Fruit fly (Drosophila melanogaster) whole organism, embryonic: Measurements from ENCODE around the gene CG5500.
A peak's percentile ranks its signal among the peaks of the same experiment; 100 is the strongest.

Experiments used
- Bgb ChIP-seq: fragments of 200-800 bp; sonication (Bioruptor generic); IDR thresholded peaks from 2 replicates; pipeline ENCODE4 v1.3.6; 2022; ENCODE audit warnings: missing biosample characterization, missing genetic modification characterization; ENCODE audit not compliant: partially characterized antibody
- CG10543 ChIP-seq: fragments of 200-800 bp; sonication (Bioruptor generic); optimal IDR thresholded peaks from 3 replicates; lab custom pipeline; 2017; ENCODE audit warnings: missing biosample characterization, mild to moderate bottlenecking, missing genetic modification characterization, moderate library complexity
- CG11504 ChIP-seq: fragments of 200-800 bp; sonication (Bioruptor generic); optimal IDR thresholded peaks from 3 replicates; lab custom pipeline; 2019; ENCODE audit warnings: missing biosample characterization, mild to moderate bottlenecking, missing genetic modification characterization, moderate library complexity
- CG11695 ChIP-seq: fragments of 200-800 bp; sonication (Bioruptor generic); IDR thresholded peaks from 3 replicates; pipeline ENCODE4 v1.3.6; 2022; ENCODE audit warnings: missing biosample characterization, missing genetic modification characterization
- CG12744 ChIP-seq: fragments of 200-800 bp; sonication (Bioruptor generic); optimal IDR thresholded peaks from 2 replicates; lab custom pipeline; 2016; ENCODE audit warnings: missing biosample characterization, missing genetic modification characterization
- CG13123 ChIP-seq: fragments of 200-800 bp; sonication (Bioruptor generic); optimal IDR thresholded peaks from 2 replicates; lab custom pipeline; 2016; ENCODE audit warnings: missing biosample characterization, missing genetic modification characterization
- CG13624 ChIP-seq: fragments of 200-800 bp; sonication (Bioruptor generic); optimal IDR thresholded peaks from 2 replicates; lab custom pipeline; 2016; ENCODE audit warnings: missing biosample characterization, missing genetic modification characterization
- CG14441 ChIP-seq: fragments of 200-800 bp; sonication (Bioruptor generic); IDR thresholded peaks from 2 replicates; pipeline ENCODE4 v1.3.6; 2022; ENCODE audit warnings: missing biosample characterization, missing genetic modification characterization
- CG15514 ChIP-seq: fragments of 200-800 bp; sonication (Bioruptor generic); optimal IDR thresholded peaks from 3 replicates; lab custom pipeline; 2017; ENCODE audit warnings: missing biosample characterization, missing genetic modification characterization, mild to moderate bottlenecking, moderate library complexity, missing genetic modification reagents
- CG17186 ChIP-seq: fragments of 200-800 bp; sonication (Bioruptor generic); optimal IDR thresholded peaks from 3 replicates; lab custom pipeline; 2017; ENCODE audit warnings: missing biosample characterization, missing genetic modification reagents, missing genetic modification characterization
- CG17359 ChIP-seq: fragments of 200-800 bp; sonication (Bioruptor generic); optimal IDR thresholded peaks from 3 replicates; lab custom pipeline; 2018; ENCODE audit warnings: missing biosample characterization, mild to moderate bottlenecking, missing genetic modification characterization, moderate library complexity
- CG18476 ChIP-seq: fragments of 200-800 bp; sonication (Bioruptor generic); optimal IDR thresholded peaks from 2 replicates; lab custom pipeline; 2016; ENCODE audit warnings: missing biosample characterization, mild to moderate bottlenecking, missing genetic modification characterization
- CG2678 ChIP-seq: fragments of 200-800 bp; sonication (Bioruptor generic); optimal IDR thresholded peaks from 3 replicates; lab custom pipeline; 2019; ENCODE audit warnings: missing biosample characterization, mild to moderate bottlenecking, missing genetic modification characterization, moderate library complexity
- CG30431 ChIP-seq: fragments of 200-800 bp; sonication (Bioruptor generic); optimal IDR thresholded peaks from 2 replicates; lab custom pipeline; 2017; ENCODE audit warnings: missing biosample characterization, missing genetic modification characterization
- CG31365 ChIP-seq: fragments of 200-800 bp; sonication (Bioruptor generic); optimal IDR thresholded peaks from 2 replicates; lab custom pipeline; 2018; ENCODE audit warnings: missing biosample characterization, mild to moderate bottlenecking, missing genetic modification characterization
- CG31441 ChIP-seq: fragments of 200-800 bp; sonication (Bioruptor generic); IDR thresholded peaks from 2 replicates; pipeline ENCODE4 v1.3.6; 2022; ENCODE audit warnings: missing biosample characterization, missing genetic modification characterization
- CG34376 ChIP-seq: fragments of 200-800 bp; sonication (Bioruptor generic); optimal IDR thresholded peaks from 2 replicates; lab custom pipeline; 2018; ENCODE audit warnings: missing biosample characterization, mild to moderate bottlenecking, missing genetic modification characterization
- CG4404 ChIP-seq: fragments of 200-800 bp; sonication (Bioruptor generic); IDR thresholded peaks from 2 replicates; pipeline ENCODE4 v1.3.6; 2022; ENCODE audit warnings: missing biosample characterization, missing genetic modification characterization
- CG6813 ChIP-seq: fragments of 200-800 bp; sonication (Bioruptor generic); optimal IDR thresholded peaks from 2 replicates; lab custom pipeline; 2017; ENCODE audit warnings: missing biosample characterization, missing genetic modification characterization, mild to moderate bottlenecking, moderate library complexity, missing genetic modification reagents
- CG8478 ChIP-seq: fragments of >200 bp; optimal IDR thresholded peaks from 2 replicates; lab custom pipeline; 2018
- Dip2 ChIP-seq: fragments of 200-800 bp; sonication (Bioruptor generic); IDR thresholded peaks from 2 replicates; pipeline ENCODE4 v1.3.6; 2022; ENCODE audit warnings: missing biosample characterization, missing genetic modification characterization
- E2f2 ChIP-seq: fragments of 200-800 bp; sonication (Bioruptor generic); IDR thresholded peaks from 2 replicates; pipeline ENCODE4 v1.3.6; 2022; ENCODE audit warnings: missing biosample characterization, missing genetic modification characterization
- H15 ChIP-seq: fragments of 200-800 bp; sonication (Bioruptor generic); IDR thresholded peaks from 3 replicates; pipeline ENCODE4 v1.3.6; 2022; ENCODE audit warnings: missing biosample characterization, missing genetic modification characterization
- HmgZ ChIP-seq: fragments of 200-800 bp; sonication (Bioruptor generic); optimal IDR thresholded peaks from 2 replicates; lab custom pipeline; 2018; ENCODE audit warnings: missing biosample characterization, mild to moderate bottlenecking, missing genetic modification characterization
- Hr78 ChIP-seq, 2 experiments: fragments of 200-800 bp in 1 of 2; fragments of >200 bp in 1 of 2; sonication (Bioruptor generic) in 1 of 2; optimal IDR thresholded peaks; 2 replicates each; lab custom pipeline; 2017 to 2019; ENCODE audit warnings: missing biosample characterization in 2 of 2, missing genetic modification characterization in 2 of 2, mild to moderate bottlenecking in 1 of 2, moderate library complexity in 1 of 2
- Lhr ChIP-seq: fragments of 200-800 bp; sonication (Bioruptor generic); optimal IDR thresholded peaks from 3 replicates; lab custom pipeline; 2017; ENCODE audit warnings: mild to moderate bottlenecking, missing biosample characterization, missing genetic modification reagents, missing genetic modification characterization
- Lpt ChIP-seq: fragments of >200 bp; optimal IDR thresholded peaks from 2 replicates; lab custom pipeline; 2018; ENCODE audit warnings: missing biosample characterization, missing genetic modification characterization
- Spps ChIP-seq: fragments of 200-800 bp; sonication (Bioruptor generic); optimal IDR thresholded peaks from 2 replicates; lab custom pipeline; 2018; ENCODE audit warnings: missing biosample characterization, mild to moderate bottlenecking, missing genetic modification characterization
- Vsx1 ChIP-seq: fragments of 200-800 bp; sonication (Bioruptor generic); optimal IDR thresholded peaks from 2 replicates; lab custom pipeline; 2017; ENCODE audit warnings: missing biosample characterization, mild to moderate bottlenecking, missing genetic modification characterization, missing genetic modification reagents
- ap ChIP-seq: fragments of 200-800 bp; sonication (Bioruptor generic); IDR thresholded peaks from 2 replicates; pipeline ENCODE4 v1.3.6; 2022; ENCODE audit warnings: missing biosample characterization, missing genetic modification characterization
- bab2 ChIP-seq: fragments of 200-800 bp; sonication (Bioruptor generic); optimal IDR thresholded peaks from 2 replicates; lab custom pipeline; 2016; ENCODE audit warnings: missing biosample characterization, missing genetic modification characterization
- eve ChIP-seq, 2 experiments: fragments of >200 bp; optimal IDR thresholded peaks; 2 replicates each; lab custom pipeline; 2017; ENCODE audit warnings: missing biosample characterization in 2 of 2, missing genetic modification characterization in 2 of 2
- gt ChIP-seq: fragments of 200-800 bp; sonication (Bioruptor generic); IDR thresholded peaks from 2 replicates; pipeline ENCODE4 v1.3.6; 2022; ENCODE audit warnings: missing biosample characterization, missing genetic modification characterization
- ind ChIP-seq: fragments of 200-800 bp; sonication (Bioruptor generic); optimal IDR thresholded peaks from 3 replicates; lab custom pipeline; 2016; ENCODE audit warnings: missing biosample characterization, missing genetic modification characterization
- kah ChIP-seq: fragments of 200-800 bp; sonication (Bioruptor generic); optimal IDR thresholded peaks from 2 replicates; lab custom pipeline; 2018; ENCODE audit warnings: missing biosample characterization, mild to moderate bottlenecking, missing genetic modification characterization
- lmd ChIP-seq: fragments of 200-800 bp; sonication (Bioruptor generic); IDR thresholded peaks from 2 replicates; pipeline ENCODE4 v1.3.6; 2022; ENCODE audit warnings: missing biosample characterization, missing genetic modification characterization
- maf-S ChIP-seq: fragments of 200-800 bp; sonication (Bioruptor generic); optimal IDR thresholded peaks from 2 replicates; lab custom pipeline; 2016; ENCODE audit warnings: missing biosample characterization, missing genetic modification characterization
- nmo ChIP-seq: fragments of 200-800 bp; sonication (Bioruptor generic); optimal IDR thresholded peaks from 2 replicates; lab custom pipeline; 2018; ENCODE audit warnings: missing biosample characterization, mild to moderate bottlenecking, missing genetic modification characterization, moderate library complexity
- phol ChIP-seq: fragments of 200-800 bp; sonication (Bioruptor generic); optimal IDR thresholded peaks from 3 replicates; lab custom pipeline; 2018; ENCODE audit warnings: missing biosample characterization, mild to moderate bottlenecking, missing genetic modification characterization, moderate library complexity
- schlank ChIP-seq: fragments of 200-800 bp; sonication (Bioruptor generic); optimal IDR thresholded peaks from 2 replicates; lab custom pipeline; 2018; ENCODE audit warnings: missing biosample characterization, mild to moderate bottlenecking, missing genetic modification characterization
- seq ChIP-seq: fragments of 200-800 bp; sonication (Bioruptor generic); IDR thresholded peaks from 2 replicates; pipeline ENCODE4 v1.3.6; 2022; ENCODE audit warnings: missing biosample characterization, missing genetic modification characterization
- so ChIP-seq: fragments of 200-800 bp; sonication (Bioruptor generic); IDR thresholded peaks from 3 replicates; pipeline ENCODE4 v1.3.6; 2022; ENCODE audit warnings: missing biosample characterization, missing genetic modification characterization
- stwl ChIP-seq: fragments of 200-800 bp; sonication (Bioruptor generic); optimal IDR thresholded peaks from 3 replicates; lab custom pipeline; 2018; ENCODE audit warnings: missing biosample characterization, mild to moderate bottlenecking, missing genetic modification characterization, moderate library complexity
- twi ChIP-seq: fragments of 200-800 bp; optimal IDR thresholded peaks from 2 replicates; lab custom pipeline; 2019; ENCODE audit warnings: missing biosample characterization, mild to moderate bottlenecking, missing genetic modification characterization, moderate library complexity
- usp ChIP-seq: fragments of >200 bp; optimal IDR thresholded peaks from 2 replicates; lab custom pipeline; 2017; ENCODE audit warnings: missing biosample characterization, missing genetic modification characterization
- vvl ChIP-seq: fragments of 200-800 bp; sonication (Bioruptor generic); IDR thresholded peaks from 2 replicates; pipeline ENCODE4 v1.3.6; 2022; ENCODE audit warnings: missing biosample characterization, missing genetic modification characterization
- wdn ChIP-seq: fragments of 200-800 bp; sonication (Bioruptor generic); IDR thresholded peaks from 2 replicates; pipeline ENCODE4 v1.3.6; 2022; ENCODE audit warnings: missing biosample characterization, missing genetic modification characterization
- wor ChIP-seq: fragments of 200-800 bp; sonication (Bioruptor generic); IDR thresholded peaks from 2 replicates; pipeline ENCODE4 v1.3.6; 2022; ENCODE audit warnings: missing biosample characterization, missing genetic modification characterization
- zfh1 ChIP-seq: fragments of 200-800 bp; sonication (Bioruptor generic); IDR thresholded peaks from 3 replicates; pipeline ENCODE4 v1.3.6; 2022; ENCODE audit warnings: missing biosample characterization, missing genetic modification characterization

Gene CG5500

dm6 chr3R:26866577-26867456 is 9.6 kb upstream of the CG5500 start, which contains the start of the genes ball and His2Av (continued):
- peak; percentile 55 for TF ChIP-seq schlank (tag; lab: Kevin White, UChicago)
- TF ChIP-seq CG17186 (GFP tag; lab: Kevin White, UChicago) = peak; percentile 83
- TF ChIP-seq Bgb (GFP tag; lab: Robert Waterston, UW) = peak; percentile 94
- TF ChIP-seq Lpt (GFP tag; lab: Kevin White, UChicago) = no peak
- TF ChIP-seq E2f2 (GFP tag; lab: Robert Waterston, UW) = peak; percentile 84
- TF ChIP-seq CG2678 (tag; lab: Kevin White, UChicago) = peak; percentile 75
- peak; percentile 59 for TF ChIP-seq CG31365 (tag; lab: Kevin White, UChicago)
- TF ChIP-seq CG17359 (tag; lab: Kevin White, UChicago) = peak; percentile 83
- TF ChIP-seq eve (GFP tag; optimal IDR thresholded peaks at IDR 0.05; lab: Kevin White, UChicago) = no peak
- peak; percentile 84 for TF ChIP-seq nmo (GFP tag; lab: Kevin White, UChicago)
- peak; percentile 81 for TF ChIP-seq CG14441 (GFP tag; lab: Robert Waterston, UW)
- peak; percentile 90 for TF ChIP-seq HmgZ (tag; lab: Kevin White, UChicago)
- peak; percentile 28 for TF ChIP-seq kah (GFP tag; lab: Kevin White, UChicago)
- TF ChIP-seq maf-S (GFP tag; lab: Kevin White, UChicago) = peak; percentile 84
- TF ChIP-seq CG31441 (GFP tag; lab: Robert Waterston, UW) = peak; percentile 71
- TF ChIP-seq CG11695 (GFP tag; lab: Robert Waterston, UW) = peak; percentile 73
- TF ChIP-seq H15 (GFP tag; lab: Robert Waterston, UW) = peak; percentile 83
- TF ChIP-seq bab2 = peak; percentile 91
- TF ChIP-seq ind (GFP tag; lab: Kevin White, UChicago) = peak; percentile 85
- peak; percentile 57; the same call in 1 of the 2 replicates for TF ChIP-seq ap (GFP tag; lab: Robert Waterston, UW)
- peak; percentile 71 for TF ChIP-seq so (GFP tag; lab: Robert Waterston, UW)
- peak; percentile 93 for TF ChIP-seq vvl (GFP tag; lab: Robert Waterston, UW)
- TF ChIP-seq CG12744 (GFP tag; lab: Kevin White, UChicago) = peak; percentile 82
- peak; percentile 88 for TF ChIP-seq CG15514 (GFP tag; lab: Kevin White, UChicago)
- TF ChIP-seq CG8478 (lab: Kevin White, UChicago) = no peak
- peak; percentile 84 for TF ChIP-seq stwl (tag; lab: Kevin White, UChicago)
- TF ChIP-seq phol (tag; lab: Kevin White, UChicago) = peak; percentile 76
- peak; percentile 56 for TF ChIP-seq CG30431 (GFP tag; lab: Kevin White, UChicago)
- TF ChIP-seq CG4404 (GFP tag; lab: Robert Waterston, UW) = peak; percentile 61; the same call in 1 of the 2 replicates
- TF ChIP-seq seq (GFP tag; lab: Robert Waterston, UW) = peak; percentile 74; the same call in 1 of the 2 replicates
- peak; percentile 65 for TF ChIP-seq CG34376 (GFP tag; lab: Kevin White, UChicago)
- peak; percentile 85 for TF ChIP-seq CG13624 (GFP tag; lab: Kevin White, UChicago)
- TF ChIP-seq twi (tag; lab: Kevin White, UChicago) = peak; percentile 37
- TF ChIP-seq Vsx1 (GFP tag; lab: Kevin White, UChicago) = peak; percentile 55
- TF ChIP-seq CG13123 (GFP tag; lab: Kevin White, UChicago) = peak; percentile 77
- peak; percentile 84 for TF ChIP-seq wdn
- TF ChIP-seq wor (GFP tag; lab: Robert Waterston, UW) = peak; percentile 38; the same call in 1 of the 2 replicates
- TF ChIP-seq Lhr (GFP tag; lab: Kevin White, UChicago) = peak; percentile 88
- TF ChIP-seq Dip2 (GFP tag; lab: Robert Waterston, UW) = no peak
- 0 out of 2 replicates have a peak, but pooled peaks have one; percentile 25 for TF ChIP-seq gt (GFP tag; lab: Robert Waterston, UW)
- TF ChIP-seq CG6813 (GFP tag; lab: Kevin White, UChicago) = peak; percentile 55
- no peak for TF ChIP-seq usp (GFP tag; lab: Kevin White, UChicago)
- TF ChIP-seq Spps (tag; lab: Kevin White, UChicago) = peak; percentile 65
- TF ChIP-seq Hr78 (GFP tag; optimal IDR thresholded peaks at IDR 0.05; lab: Kevin White, UChicago) = no peak
- peak; percentile 75 for TF ChIP-seq CG11504 (tag; lab: Kevin White, UChicago)
- peak; percentile 83 for TF ChIP-seq lmd (GFP tag; lab: Robert Waterston, UW)
- peak; percentile 77 for TF ChIP-seq CG10543 (GFP tag; lab: Kevin White, UChicago)
- peak; percentile 81; the same call in 2 of the 3 replicates for TF ChIP-seq zfh1 (GFP tag; lab: Robert Waterston, UW)
- peak; percentile 71 for TF ChIP-seq CG18476
